6 fruit fly cellular contexts compared by ENCODE assay signal in genomic region chrX:2790055-2790617, dm6.
TF ChIP-seq lines count a peak whose summit lies in the region.

TSS of gene CG32795 (minus strand) at chrX:2790567.

- peak; percentile 43 for TF ChIP-seq CTCF in whole organism, embryonic (GFP tag; optimal IDR thresholded peaks at IDR 0.05; lab: Kevin White, UChicago)

TF ChIP-seq in whole organism, 6 proteins besides CTCF, POLR2A, EP300 and RAD21:
- TF ChIP-seq pan (optimal IDR thresholded peaks at IDR 0.05; lab: Kevin White, UChicago), result no peak
- peak; percentile 40 to 61 for TF ChIP-seq EcR (GFP tag; optimal IDR thresholded peaks at IDR 0.05; lab: Kevin White, UChicago)

TF ChIP-seq in whole organism, adult, 20 proteins besides CTCF, POLR2A, EP300 and RAD21:
- TF ChIP-seq ovo (GFP tag; optimal IDR thresholded peaks at IDR 0.05; lab: Kevin White, UChicago) (no peak), pad (GFP tag; optimal IDR thresholded peaks at IDR 0.05; lab: Kevin White, UChicago) (peak; percentile 6), CG11617 (GFP tag; optimal IDR thresholded peaks at IDR 0.05; lab: Kevin White, UChicago) (peak; percentile 42), kay (GFP tag; lab: Kevin White, UChicago; ENCODE audit: borderline replicate concordance) (peak; percentile 91), cnc (optimal IDR thresholded peaks at IDR 0.05; lab: Kevin White, UChicago) (no peak), Mnt (GFP tag; optimal IDR thresholded peaks at IDR 0.05; lab: Kevin White, UChicago) (peak; percentile 14), CG14711 (tag; optimal IDR thresholded peaks at IDR 0.05; lab: Kevin White, UChicago) (peak; percentile 30)

TF ChIP-seq in whole organism, embryonic, 481 proteins besides CTCF, POLR2A, EP300 and RAD21 (continues in another document):
- no peak for TF ChIP-seq CG34422 (GFP tag; IDR thresholded peaks at IDR 0.05; lab: Robert Waterston, UW)
- TF ChIP-seq emc (GFP tag; optimal IDR thresholded peaks at IDR 0.05; lab: Kevin White, UChicago), result no peak
- TF ChIP-seq CG10147 (GFP tag; optimal IDR thresholded peaks at IDR 0.05; lab: Kevin White, UChicago), result peak; percentile 58
- TF ChIP-seq CG9876 (GFP tag; optimal IDR thresholded peaks at IDR 0.05; lab: Kevin White, UChicago), result no peak
- no peak for TF ChIP-seq Usf (GFP tag; optimal IDR thresholded peaks at IDR 0.05; lab: Kevin White, UChicago)
- TF ChIP-seq vvl (GFP tag; IDR thresholded peaks at IDR 0.05; lab: Robert Waterston, UW), result no peak
- no peak for TF ChIP-seq pho (GFP tag; optimal IDR thresholded peaks at IDR 0.05; lab: Kevin White, UChicago)
- TF ChIP-seq CG12104 (GFP tag; optimal IDR thresholded peaks at IDR 0.05; lab: Kevin White, UChicago), result peak; percentile 43
- TF ChIP-seq CG12071 (GFP tag; optimal IDR thresholded peaks at IDR 0.05; lab: Kevin White, UChicago), result no peak
- no peak; the same call in 2 of the 3 replicates for TF ChIP-seq Doc3 (GFP tag; IDR thresholded peaks at IDR 0.05; lab: Robert Waterston, UW; ENCODE audit: partially characterized antibody)
- peak; percentile 47 for TF ChIP-seq CG14710 (tag; optimal IDR thresholded peaks at IDR 0.05; lab: Kevin White, UChicago)
- no peak for TF ChIP-seq CG16815 (GFP tag; optimal IDR thresholded peaks at IDR 0.05; lab: Kevin White, UChicago)
- no peak for TF ChIP-seq Meics (GFP tag; optimal IDR thresholded peaks at IDR 0.05; lab: Kevin White, UChicago)
- TF ChIP-seq CG33557 (GFP tag; optimal IDR thresholded peaks at IDR 0.05; lab: Kevin White, UChicago), result no peak
- TF ChIP-seq Lpt (GFP tag; optimal IDR thresholded peaks at IDR 0.05; lab: Kevin White, UChicago), result no peak
- no peak for TF ChIP-seq dm (GFP tag; optimal IDR thresholded peaks at IDR 0.05; lab: Kevin White, UChicago)
- TF ChIP-seq CG34376 (GFP tag; optimal IDR thresholded peaks at IDR 0.05; lab: Kevin White, UChicago), result no peak
- peak; percentile 46 for TF ChIP-seq CoRest (tag; optimal IDR thresholded peaks at IDR 0.05; lab: Kevin White, UChicago)
- TF ChIP-seq corto (GFP tag; optimal IDR thresholded peaks at IDR 0.05; lab: Kevin White, UChicago), result no peak
- TF ChIP-seq Jarid2 (GFP tag; optimal IDR thresholded peaks at IDR 0.05; lab: Kevin White, UChicago), result no peak
- no peak for TF ChIP-seq fu2 (GFP tag; optimal IDR thresholded peaks at IDR 0.05; lab: Kevin White, UChicago)

TF ChIP-seq in whole organism, prepupa, 60 proteins besides CTCF, POLR2A, EP300 and RAD21 (continues in another document):
- TF ChIP-seq salr (GFP tag; optimal IDR thresholded peaks at IDR 0.05; lab: Kevin White, UChicago), result no peak
- TF ChIP-seq CG6163 (GFP tag; IDR thresholded peaks at IDR 0.05; lab: Robert Waterston, UW), result no peak; the same call in 2 of the 3 replicates
- no peak for TF ChIP-seq Blimp-1 (GFP tag; optimal IDR thresholded peaks at IDR 0.05; lab: Kevin White, UChicago)
- TF ChIP-seq CG32006 (GFP tag; optimal IDR thresholded peaks at IDR 0.05; lab: Kevin White, UChicago), result no peak
- peak; percentile 96 for TF ChIP-seq Hr39 (GFP tag; optimal IDR thresholded peaks at IDR 0.05; lab: Kevin White, UChicago)
- peak; percentile 17 for TF ChIP-seq CG6276 (GFP tag; optimal IDR thresholded peaks at IDR 0.05; lab: Kevin White, UChicago)
- no peak for TF ChIP-seq Lpt (GFP tag; optimal IDR thresholded peaks at IDR 0.05; lab: Kevin White, UChicago)
- TF ChIP-seq Hr4 (GFP tag; optimal IDR thresholded peaks at IDR 0.05; lab: Kevin White, UChicago), result peak; percentile 36
- peak; percentile 17 for TF ChIP-seq CG10631 (GFP tag; optimal IDR thresholded peaks at IDR 0.05; lab: Kevin White, UChicago)
- peak; percentile 33 for TF ChIP-seq pdm3 (GFP tag; optimal IDR thresholded peaks at IDR 0.05; lab: Kevin White, UChicago)
- peak; percentile 95 for TF ChIP-seq svp (GFP tag; lab: Kevin White, UChicago)
- TF ChIP-seq Ets21C (GFP tag; optimal IDR thresholded peaks at IDR 0.05; lab: Kevin White, UChicago), result no peak
- peak; percentile 29 for TF ChIP-seq achi (GFP tag; optimal IDR thresholded peaks at IDR 0.05; lab: Kevin White, UChicago)
- peak; percentile 77 for TF ChIP-seq Sox14 (GFP tag; optimal IDR thresholded peaks at IDR 0.05; lab: Kevin White, UChicago)
- no peak for TF ChIP-seq CG8319 (GFP tag; optimal IDR thresholded peaks at IDR 0.05; lab: Kevin White, UChicago)
- peak; percentile 12 for TF ChIP-seq Sox102F (GFP tag; optimal IDR thresholded peaks at IDR 0.05; lab: Kevin White, UChicago)
- TF ChIP-seq eg (GFP tag; IDR thresholded peaks at IDR 0.05; lab: Robert Waterston, UW), result peak; percentile 11; the same call in 1 of the 3 replicates
- peak; percentile 12 for TF ChIP-seq esn (GFP tag; optimal IDR thresholded peaks at IDR 0.05; lab: Kevin White, UChicago)
- peak; percentile 22 for TF ChIP-seq vri (GFP tag; optimal IDR thresholded peaks at IDR 0.05; lab: Kevin White, UChicago)
- TF ChIP-seq dsx (GFP tag; optimal IDR thresholded peaks at IDR 0.05; lab: Kevin White, UChicago; ENCODE audit: poor library complexity, severe bottlenecking), result peak; percentile 9
- peak; percentile 88 for TF ChIP-seq Eip78C (GFP tag; lab: Kevin White, UChicago)

TF ChIP-seq in whole organism, pupa, 21 proteins besides CTCF, POLR2A, EP300 and RAD21:
- TF ChIP-seq Pif1A (GFP tag; optimal IDR thresholded peaks at IDR 0.05; lab: Kevin White, UChicago) (peak; percentile 22), CG15710 (tag; optimal IDR thresholded peaks at IDR 0.05; lab: Kevin White, UChicago) (no peak), EcR (GFP tag; optimal IDR thresholded peaks at IDR 0.05; lab: Kevin White, UChicago) (peak; percentile 91), D1 (tag; optimal IDR thresholded peaks at IDR 0.05; lab: Kevin White, UChicago) (peak; percentile 52), CG4496 (GFP tag; IDR thresholded peaks at IDR 0.05; lab: Robert Waterston, UW) (no peak), CG32121 (GFP tag; IDR thresholded peaks at IDR 0.05; lab: Robert Waterston, UW) (no peak), CG14655 (GFP tag; optimal IDR thresholded peaks at IDR 0.05; lab: Kevin White, UChicago) (no peak), CG12605 (GFP tag; IDR thresholded peaks at IDR 0.05; lab: Robert Waterston, UW) (no peak), Pif1B (GFP tag; optimal IDR thresholded peaks at IDR 0.05; lab: Kevin White, UChicago) (peak; percentile 20), CG8301 (tag; optimal IDR thresholded peaks at IDR 0.05; lab: Kevin White, UChicago) (no peak), Ets98B (GFP tag; IDR thresholded peaks at IDR 0.05; lab: Robert Waterston, UW) (peak; percentile 43; the same call in 1 of the 2 replicates), CG17806 (tag; optimal IDR thresholded peaks at IDR 0.05; lab: Kevin White, UChicago) (no peak)
TF ChIP-seq in whole organism, pupa: peak in this region for 5.

TF ChIP-seq in whole organism, wandering third instar larva, 38 proteins besides CTCF, POLR2A, EP300 and RAD21:
- TF ChIP-seq dl (GFP tag; optimal IDR thresholded peaks at IDR 0.05; lab: Kevin White, UChicago; ENCODE audit: insufficient read depth in 1 of 2, partially characterized antibody in 2 of 2) (no peak), OdsH (GFP tag; optimal IDR thresholded peaks at IDR 0.05; lab: Kevin White, UChicago) (no peak), h (GFP tag; optimal IDR thresholded peaks at IDR 0.05; lab: Kevin White, UChicago) (peak; percentile 50), brk (GFP tag; optimal IDR thresholded peaks at IDR 0.05; lab: Kevin White, UChicago) (peak; percentile 43), Hr83 (GFP tag; optimal IDR thresholded peaks at IDR 0.05; lab: Kevin White, UChicago; ENCODE audit: poor library complexity, severe bottlenecking) (peak; percentile 16), sage (GFP tag; optimal IDR thresholded peaks at IDR 0.05; lab: Kevin White, UChicago) (peak; percentile 49), Rel (GFP tag; optimal IDR thresholded peaks at IDR 0.05; lab: Kevin White, UChicago) (peak; percentile 37), Rel (tag; optimal IDR thresholded peaks at IDR 0.05; lab: Kevin White, UChicago) (peak; percentile 19), Dif (GFP tag; optimal IDR thresholded peaks at IDR 0.05; lab: Kevin White, UChicago; ENCODE audit: partially characterized antibody) (peak; percentile 23), lola (GFP tag; optimal IDR thresholded peaks at IDR 0.05; lab: Kevin White, UChicago) (no peak), Sp1 (GFP tag; optimal IDR thresholded peaks at IDR 0.05; lab: Kevin White, UChicago) (peak; percentile 24), woc (GFP tag; optimal IDR thresholded peaks at IDR 0.05; lab: Kevin White, UChicago) (peak; percentile 63), CrebA (GFP tag; optimal IDR thresholded peaks at IDR 0.05; lab: Kevin White, UChicago; ENCODE audit: borderline replicate concordance) (no peak), HLH106 (tag; optimal IDR thresholded peaks at IDR 0.05; lab: Kevin White, UChicago) (peak; percentile 33), foxo (GFP tag; optimal IDR thresholded peaks at IDR 0.05; lab: Kevin White, UChicago) (peak in 1 of 2 experiments; percentile 28), psq (GFP tag; optimal IDR thresholded peaks at IDR 0.05; lab: Kevin White, UChicago) (peak; percentile 55), rgr (GFP tag; optimal IDR thresholded peaks at IDR 0.05; lab: Kevin White, UChicago) (peak; percentile 49), Dfd (GFP tag; optimal IDR thresholded peaks at IDR 0.05; lab: Kevin White, UChicago) (no peak)
